Fruit fly (Drosophila melanogaster) whole organism, wandering third instar larva: Measurements from ENCODE around the gene CG34308.

ENCODE experiments used
- Abd-B ChIP-seq: fragments of >200 bp; optimal IDR thresholded peaks from 2 replicates; lab custom pipeline; 2017; ENCODE audit warnings: missing biosample characterization, missing genetic modification characterization
- CG9705 ChIP-seq: fragments of 200-800 bp; sonication (Bioruptor generic); optimal IDR thresholded peaks from 2 replicates; lab custom pipeline; 2018; ENCODE audit warnings: missing biosample characterization, mild to moderate bottlenecking, missing genetic modification characterization
- Dfd ChIP-seq: fragments of >200 bp; optimal IDR thresholded peaks from 2 replicates; lab custom pipeline; 2017; ENCODE audit warnings: missing biosample characterization, missing genetic modification characterization
- Dif ChIP-seq: fragments of 200-275, 200-300 bp; sonication (Bioruptor generic); optimal IDR thresholded peaks from 2 replicates; lab custom pipeline; 2018; ENCODE audit warnings: missing biosample characterization, missing genetic modification characterization; ENCODE audit not compliant: partially characterized antibody
- GATAd ChIP-seq: sonication (Bioruptor generic); optimal IDR thresholded peaks from 2 replicates; lab custom pipeline; 2016; ENCODE audit warnings: missing biosample characterization, missing genetic modification characterization
- HLH106 ChIP-seq: fragments of 200-800 bp; optimal IDR thresholded peaks from 3 replicates; lab custom pipeline; 2019; ENCODE audit warnings: missing biosample characterization, mild to moderate bottlenecking, missing genetic modification characterization, moderate library complexity
- Hnf4 ChIP-seq: fragments of 200-800 bp; sonication (Bioruptor generic); optimal IDR thresholded peaks from 2 replicates; lab custom pipeline; 2016; ENCODE audit warnings: missing biosample characterization, mild to moderate bottlenecking, missing genetic modification characterization
- Jra ChIP-seq: sonication (Bioruptor generic); optimal IDR thresholded peaks from 2 replicates; lab custom pipeline; 2016; ENCODE audit warnings: missing biosample characterization, missing genetic modification characterization
- Mio ChIP-seq: sonication (Bioruptor generic); optimal IDR thresholded peaks from 2 replicates; lab custom pipeline; 2016; ENCODE audit warnings: missing biosample characterization, missing genetic modification characterization
- Myc ChIP-seq: fragments of >200 bp; optimal IDR thresholded peaks from 2 replicates; lab custom pipeline; 2017
- N ChIP-seq: fragments of >200 bp; optimal IDR thresholded peaks from 2 replicates; lab custom pipeline; 2018; ENCODE audit warnings: missing biosample characterization, missing external identifiers, missing genetic modification characterization
- OdsH ChIP-seq: fragments of 200-800 bp; sonication (Bioruptor generic); optimal IDR thresholded peaks from 2 replicates; lab custom pipeline; 2016; ENCODE audit warnings: missing biosample characterization, mild to moderate bottlenecking, missing genetic modification characterization
- Rel ChIP-seq, 2 experiments: fragments of 200-800 bp; sonication (Bioruptor generic) in 1 of 2; optimal IDR thresholded peaks; 2 replicates in 1 of 2; 3 replicates in 1 of 2; lab custom pipeline; 2016 to 2019; ENCODE audit warnings: mild to moderate bottlenecking in 2 of 2, missing biosample characterization in 2 of 2, missing genetic modification characterization in 2 of 2, moderate library complexity in 1 of 2
- Sp1 ChIP-seq: fragments of 200-800 bp; sonication (Bioruptor generic); optimal IDR thresholded peaks from 3 replicates; lab custom pipeline; 2019; ENCODE audit warnings: missing biosample characterization, mild to moderate bottlenecking, missing genetic modification characterization, moderate library complexity
- Vsx2 ChIP-seq: fragments of 200-300, 225-300 bp; sonication (Bioruptor generic); optimal IDR thresholded peaks from 2 replicates; lab custom pipeline; 2018; ENCODE audit warnings: missing biosample characterization, missing genetic modification characterization; ENCODE audit not compliant: partially characterized antibody
- br ChIP-seq: fragments of 200-800 bp; sonication (Bioruptor generic); optimal IDR thresholded peaks from 2 replicates; lab custom pipeline; 2016; ENCODE audit warnings: missing biosample characterization, missing genetic modification characterization
- brk ChIP-seq: fragments of 200-800 bp; sonication (Bioruptor generic); optimal IDR thresholded peaks from 2 replicates; lab custom pipeline; 2016; ENCODE audit warnings: missing biosample characterization, mild to moderate bottlenecking, missing genetic modification characterization
- dl ChIP-seq, 2 experiments: fragments of 175-275, 200-275 bp in 1 of 2; fragments of 200-275 bp in 1 of 2; sonication (Bioruptor generic); optimal IDR thresholded peaks; lab custom pipeline; 2018; ENCODE audit warnings: mild to moderate bottlenecking in 2 of 2, missing biosample characterization in 2 of 2, missing genetic modification characterization in 2 of 2, moderate library complexity in 2 of 2; ENCODE audit not compliant: partially characterized antibody in 2 of 2, insufficient read depth in 1 of 2
- dmrt93B ChIP-seq: fragments of 200-800 bp; sonication (Bioruptor generic); optimal IDR thresholded peaks from 2 replicates; lab custom pipeline; 2018; ENCODE audit warnings: missing biosample characterization, mild to moderate bottlenecking, missing genetic modification characterization
- dsf ChIP-seq: sonication (Bioruptor generic); optimal IDR thresholded peaks from 2 replicates; lab custom pipeline; 2016; ENCODE audit warnings: missing biosample characterization, missing genetic modification characterization, borderline replicate concordance
- ey ChIP-seq: fragments of 200-800 bp; sonication (Bioruptor generic); optimal IDR thresholded peaks from 2 replicates; lab custom pipeline; 2016; ENCODE audit warnings: missing biosample characterization, missing genetic modification characterization
- foxo ChIP-seq, 2 experiments: fragments of 200-800 bp; sonication (Bioruptor generic); optimal IDR thresholded peaks; 2 replicates in 1 of 2; 3 replicates in 1 of 2; lab custom pipeline; 2016 to 2017; ENCODE audit warnings: missing biosample characterization in 2 of 2, missing genetic modification characterization in 2 of 2
- fru ChIP-seq: fragments of 200-800 bp; sonication (Bioruptor generic); optimal IDR thresholded peaks from 3 replicates; lab custom pipeline; 2016; ENCODE audit warnings: missing biosample characterization, mild to moderate bottlenecking, missing genetic modification characterization
- h ChIP-seq: fragments of 200-800 bp; sonication (Bioruptor generic); optimal IDR thresholded peaks from 3 replicates; lab custom pipeline; 2016; ENCODE audit warnings: missing biosample characterization, mild to moderate bottlenecking, missing genetic modification characterization
- jim ChIP-seq: fragments of 175-275, 200-325 bp; sonication (Bioruptor generic); optimal IDR thresholded peaks from 2 replicates; lab custom pipeline; 2016; ENCODE audit warnings: missing biosample characterization, mild to moderate bottlenecking, missing genetic modification characterization
- lola ChIP-seq: fragments of >200 bp; optimal IDR thresholded peaks from 2 replicates; lab custom pipeline; 2017; ENCODE audit warnings: missing biosample characterization, missing genetic modification characterization
- pan ChIP-seq: fragments of >200 bp; optimal IDR thresholded peaks from 2 replicates; lab custom pipeline; 2017
- psq ChIP-seq: fragments of 200-800 bp; sonication (Bioruptor generic); optimal IDR thresholded peaks from 3 replicates; lab custom pipeline; 2017; ENCODE audit warnings: missing biosample characterization, mild to moderate bottlenecking, missing genetic modification characterization, moderate library complexity
- sage ChIP-seq: fragments of 200-800 bp; sonication (Bioruptor generic); optimal IDR thresholded peaks from 2 replicates; lab custom pipeline; 2016; ENCODE audit warnings: missing biosample characterization, mild to moderate bottlenecking, missing genetic modification characterization
- sv ChIP-seq: fragments of 200-800 bp; sonication (Bioruptor generic); optimal IDR thresholded peaks from 3 replicates; lab custom pipeline; 2016; ENCODE audit warnings: missing biosample characterization, missing genetic modification characterization
- usp ChIP-seq: fragments of >200 bp; optimal IDR thresholded peaks from 2 replicates; lab custom pipeline; 2017; ENCODE audit warnings: missing biosample characterization, missing genetic modification characterization
- woc ChIP-seq: sonication (Bioruptor generic); optimal IDR thresholded peaks from 2 replicates; lab custom pipeline; 2016; ENCODE audit warnings: missing biosample characterization, mild to moderate bottlenecking, missing genetic modification characterization

Gene CG34308

dm6 chr3R:13072052-13072451, 17.0 kb upstream of the CG34308 start:
- TF ChIP-seq ey (GFP tag; lab: Kevin White, UChicago) (no peak), brk (GFP tag; lab: Kevin White, UChicago) (no peak), dsf (GFP tag; lab: Kevin White, UChicago) (no peak), psq (GFP tag; lab: Kevin White, UChicago) (no peak), OdsH (GFP tag; lab: Kevin White, UChicago) (no peak), Myc (no peak), Rel (GFP tag; optimal IDR thresholded peaks at IDR 0.05; lab: Kevin White, UChicago) (no peak), Rel (tag; optimal IDR thresholded peaks at IDR 0.05; lab: Kevin White, UChicago) (no peak), CG9705 (GFP tag; lab: Kevin White, UChicago) (no peak), lola (GFP tag; lab: Kevin White, UChicago) (no peak), Abd-B (no peak), Sp1 (GFP tag; lab: Kevin White, UChicago) (no peak), Vsx2 (GFP tag; lab: Kevin White, UChicago) (no peak), Dif (GFP tag; lab: Kevin White, UChicago) (no peak)

- TF ChIP-seq foxo (GFP tag; optimal IDR thresholded peaks at IDR 0.05; lab: Kevin White, UChicago) = no peak
- no peak for TF ChIP-seq GATAd (GFP tag; lab: Kevin White, UChicago)
- TF ChIP-seq Myc = no peak
- TF ChIP-seq br = no peak
- TF ChIP-seq HLH106 (tag; lab: Kevin White, UChicago) = no peak
- no peak for TF ChIP-seq dmrt93B (GFP tag; lab: Kevin White, UChicago)
- no peak for TF ChIP-seq sv
- no peak for TF ChIP-seq dl (GFP tag; optimal IDR thresholded peaks at IDR 0.05; lab: Kevin White, UChicago; ENCODE audit: insufficient read depth in 1 of 2, partially characterized antibody in 2 of 2)
- no peak for TF ChIP-seq h
- TF ChIP-seq woc = no peak
- no peak for TF ChIP-seq Sp1 (GFP tag; lab: Kevin White, UChicago)
- TF ChIP-seq sage (GFP tag; lab: Kevin White, UChicago) = no peak
- no peak for TF ChIP-seq lola (GFP tag; lab: Kevin White, UChicago)
- no peak for TF ChIP-seq Dif (GFP tag; lab: Kevin White, UChicago)
- no peak for TF ChIP-seq jim
- TF ChIP-seq psq (GFP tag; lab: Kevin White, UChicago) = no peak
- TF ChIP-seq N (GFP tag; lab: Kevin White, UChicago) = no peak
- no peak for TF ChIP-seq Hnf4 (GFP tag; lab: Kevin White, UChicago)
Measured at dm6 chr3R:13073174-13073573, 15.9 kb upstream of the CG34308 start.

- no peak for TF ChIP-seq OdsH (GFP tag; lab: Kevin White, UChicago)
- TF ChIP-seq Jra = no peak
- no peak for TF ChIP-seq dl (GFP tag; optimal IDR thresholded peaks at IDR 0.05; lab: Kevin White, UChicago; ENCODE audit: insufficient read depth in 1 of 2, partially characterized antibody in 2 of 2)
- no peak for TF ChIP-seq pan (lab: Kevin White, UChicago)
- no peak for TF ChIP-seq br
- no peak for TF ChIP-seq woc
- no peak for TF ChIP-seq Mio (GFP tag; lab: Kevin White, UChicago)
- no peak for TF ChIP-seq dmrt93B (GFP tag; lab: Kevin White, UChicago)
- TF ChIP-seq dsf (GFP tag; lab: Kevin White, UChicago) = no peak
- TF ChIP-seq Abd-B = no peak
- TF ChIP-seq ey (GFP tag; lab: Kevin White, UChicago) = no peak
Measured at dm6 chr3R:13074588-13074987, 14.5 kb upstream of the CG34308 start.

dm6 chr3R:13075728-13076127, 13.3 kb upstream of the CG34308 start:
- TF ChIP-seq usp (GFP tag; lab: Kevin White, UChicago) = no peak
- TF ChIP-seq Mio (GFP tag; lab: Kevin White, UChicago) = no peak
- TF ChIP-seq ey (GFP tag; lab: Kevin White, UChicago) = no peak
- TF ChIP-seq HLH106 (tag; lab: Kevin White, UChicago) = no peak
- no peak for TF ChIP-seq dl (GFP tag; optimal IDR thresholded peaks at IDR 0.05; lab: Kevin White, UChicago; ENCODE audit: insufficient read depth in 1 of 2, partially characterized antibody in 2 of 2)
- TF ChIP-seq foxo (GFP tag; optimal IDR thresholded peaks at IDR 0.05; lab: Kevin White, UChicago) = no peak
- TF ChIP-seq dsf (GFP tag; lab: Kevin White, UChicago) = no peak
- no peak for TF ChIP-seq lola (GFP tag; lab: Kevin White, UChicago)

dm6 chr3R:13077262-13077661, 11.8 kb upstream of the CG34308 start:
- no peak for TF ChIP-seq fru (GFP tag; lab: Kevin White, UChicago)
- no peak for TF ChIP-seq Abd-B
- TF ChIP-seq OdsH (GFP tag; lab: Kevin White, UChicago) = no peak
- no peak for TF ChIP-seq ey (GFP tag; lab: Kevin White, UChicago)
- TF ChIP-seq Dfd (GFP tag; lab: Kevin White, UChicago) = peak; percentile 31
- no peak for TF ChIP-seq foxo (GFP tag; optimal IDR thresholded peaks at IDR 0.05; lab: Kevin White, UChicago)
- no peak for TF ChIP-seq Sp1 (GFP tag; lab: Kevin White, UChicago)
